Worm (Caenorhabditis elegans): Measurements from ENCODE around the gene K02E10.4.

Gene K02E10.4

DNA sequence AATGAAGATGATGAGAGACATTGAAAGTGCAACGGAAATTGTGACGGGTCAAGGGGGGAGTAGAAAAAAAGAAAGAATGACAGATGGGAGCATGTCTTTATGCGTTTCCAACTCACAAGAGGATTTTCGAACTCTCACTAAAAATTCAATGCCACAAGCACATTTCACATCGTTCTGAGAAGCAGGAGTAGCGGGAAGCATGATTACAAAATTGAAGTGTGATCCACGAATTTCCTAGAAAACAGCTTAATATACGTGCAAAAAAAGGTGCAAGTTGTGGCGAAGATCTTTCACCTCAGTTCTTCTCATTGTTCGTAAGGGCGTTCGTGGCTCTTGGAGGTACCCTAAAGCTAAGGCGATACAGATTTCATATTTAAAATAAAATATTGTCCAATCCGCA, 23.7 kb downstream of the K02E10.4 start (continued):
- no peak for TF ChIP-seq madf-8 (GFP tag; conservative IDR thresholded peaks at IDR 0.05)
- TF ChIP-seq die-1 (tag; optimal IDR thresholded peaks at IDR 0.05): no peak
- no peak for TF ChIP-seq nfyb-1 (GFP tag; IDR thresholded peaks at IDR 0.05)
- TF ChIP-seq lsy-27 (tag; optimal IDR thresholded peaks at IDR 0.05; ENCODE audit: borderline replicate concordance, insufficient read depth): no peak
- TF ChIP-seq nhr-120 (GFP tag; IDR thresholded peaks at IDR 0.05): no peak
- no peak for TF ChIP-seq xnd-1 (tag; optimal IDR thresholded peaks at IDR 0.05)
- no peak for TF ChIP-seq B0336.3 (GFP tag; IDR thresholded peaks at IDR 0.05)

ce11 chrX:2508449-2508848, 25.4 kb downstream of the K02E10.4 start, which contains the start of gene K02E10.7:
Gene K02E10.7 (minus strand): TSS chrX:2508549.
- no peak for TF ChIP-seq T07F8.4 (tag; optimal IDR thresholded peaks at IDR 0.05)
- TF ChIP-seq chd-7 (tag; optimal IDR thresholded peaks at IDR 0.05): no peak
- TF ChIP-seq tlf-1 (GFP tag; optimal IDR thresholded peaks at IDR 0.05): no peak
- no peak for TF ChIP-seq B0336.3 (GFP tag; IDR thresholded peaks at IDR 0.05)
- no peak for TF ChIP-seq D2030.7 (GFP tag; IDR thresholded peaks at IDR 0.05)
- TF ChIP-seq athp-1 (tag; optimal IDR thresholded peaks at IDR 0.05): no peak
- TF ChIP-seq bed-1 (GFP tag; IDR thresholded peaks at IDR 0.05): no peak
- TF ChIP-seq mel-28 (tag; optimal IDR thresholded peaks at IDR 0.05; ENCODE audit: borderline replicate concordance): no peak
- no peak for TF ChIP-seq ceh-79 (tag; optimal IDR thresholded peaks at IDR 0.05)

ce11 chrX:2513667-2514198, 30.7 kb downstream of the K02E10.4 start:
- TF ChIP-seq Y79H2A.3 (GFP tag; conservative IDR thresholded peaks at IDR 0.05): no peak
- 0 out of 2 replicates have a peak, but pooled peaks have one; percentile 40 for TF ChIP-seq zfh-2 (GFP tag; conservative IDR thresholded peaks at IDR 0.05)

DNA sequence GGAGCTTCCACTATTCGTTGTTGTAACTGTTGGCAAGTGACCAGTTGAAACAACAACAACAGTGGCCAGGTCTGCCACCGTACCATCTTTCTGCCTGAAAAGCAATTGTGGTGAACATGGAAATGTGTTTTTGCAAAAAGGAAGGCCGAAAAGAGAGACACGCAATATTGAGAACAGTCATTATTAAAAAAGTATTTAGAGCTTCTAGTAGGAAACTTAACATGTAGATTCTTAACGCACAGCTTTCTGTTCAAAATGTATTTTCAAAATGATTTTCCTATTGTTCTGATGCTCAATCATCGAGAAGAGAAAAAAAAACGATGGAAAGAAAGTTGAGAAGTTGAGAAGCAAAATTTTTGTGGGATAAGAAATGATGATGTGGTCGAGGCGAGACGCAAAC, 32.2 kb downstream of the K02E10.4 start, which contains the start of gene syg-1:
TSS of gene syg-1 (minus strand) at position 101 of the 400 bp plus-strand sequence.
- TF ChIP-seq let-607 (tag; optimal IDR thresholded peaks at IDR 0.05): no peak
- TF ChIP-seq K11D2.4 (GFP tag; IDR thresholded peaks at IDR 0.05): no peak

DNA sequence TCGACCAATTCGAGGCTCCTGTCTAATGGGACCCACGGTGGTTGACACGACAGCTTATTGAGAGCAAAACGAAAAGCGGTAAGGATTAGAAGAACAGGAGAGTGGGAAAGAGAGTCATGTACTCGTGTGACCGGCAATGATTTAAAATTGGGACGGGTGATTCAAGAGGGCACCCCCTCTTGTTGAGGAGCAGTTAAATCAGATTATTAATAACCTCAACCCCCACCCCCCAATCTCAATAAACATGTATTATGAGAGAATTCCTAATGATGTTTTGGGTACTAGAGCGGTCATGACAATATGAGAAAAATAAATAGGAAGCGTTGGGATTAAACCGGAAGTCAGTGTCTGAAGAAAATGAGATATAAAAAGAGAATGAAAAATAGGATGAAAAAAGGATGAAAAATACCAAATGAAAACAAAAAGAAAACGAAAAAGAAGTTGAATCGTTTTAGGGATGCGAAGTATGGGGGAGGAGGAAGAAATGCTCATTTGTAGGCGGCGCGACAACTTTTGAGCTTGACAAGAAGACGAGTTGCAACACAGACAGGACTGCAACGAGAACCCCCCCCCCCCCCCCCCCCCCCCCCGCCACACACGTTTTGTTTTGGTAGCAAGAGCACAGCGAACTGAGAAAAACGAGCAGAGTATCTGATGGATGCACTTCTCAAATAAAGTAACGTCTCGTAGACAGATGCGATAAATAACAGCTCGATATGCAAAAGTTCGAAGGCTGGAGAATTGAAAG, 34.1 kb downstream of the K02E10.4 start:
- no peak for TF ChIP-seq sea-2 (GFP tag; IDR thresholded peaks at IDR 0.05)
- peak; percentile 65; the same call in 1 of the 2 replicates for TF ChIP-seq egrh-3 (GFP tag; IDR thresholded peaks at IDR 0.05)

- TF ChIP-seq Y53G8AR.9 (GFP tag; conservative IDR thresholded peaks at IDR 0.05) (no peak), lin-54 (GFP tag; optimal IDR thresholded peaks at IDR 0.05) (no peak), bed-1 (GFP tag; IDR thresholded peaks at IDR 0.05) (no peak), attf-6 (GFP tag; IDR thresholded peaks at IDR 0.05) (no peak), Y56A3A.18 (GFP tag; IDR thresholded peaks at IDR 0.05) (no peak), Y79H2A.3 (GFP tag; conservative IDR thresholded peaks at IDR 0.05) (no peak), Y67H2A.10 (GFP tag; conservative IDR thresholded peaks at IDR 0.05) (no peak), sea-2 (GFP tag; IDR thresholded peaks at IDR 0.05) (no peak), F57C9.4 (tag; optimal IDR thresholded peaks at IDR 0.05) (no peak), pbrm-1 (GFP tag; IDR thresholded peaks at IDR 0.05) (no peak), him-1 (tag; optimal IDR thresholded peaks at IDR 0.05) (no peak), aptf-3 (GFP tag; IDR thresholded peaks at IDR 0.05) (no peak), C17E4.6 (GFP tag; IDR thresholded peaks at IDR 0.05) (no peak), xnd-1 (tag; optimal IDR thresholded peaks at IDR 0.05) (no peak), nhr-27 (tag; optimal IDR thresholded peaks at IDR 0.05) (no peak), ztf-3 (GFP tag; optimal IDR thresholded peaks at IDR 0.05) (no peak), F33H1.4 (GFP tag; IDR thresholded peaks at IDR 0.05) (no peak)
Observed at ce11 chrX:2520461-2520860, 37.4 kb downstream of the K02E10.4 start.

All from whole organism, young adult.